Worm (Caenorhabditis elegans): Measurements from ENCODE around the gene top-3.

top-3 gene

DNA sequence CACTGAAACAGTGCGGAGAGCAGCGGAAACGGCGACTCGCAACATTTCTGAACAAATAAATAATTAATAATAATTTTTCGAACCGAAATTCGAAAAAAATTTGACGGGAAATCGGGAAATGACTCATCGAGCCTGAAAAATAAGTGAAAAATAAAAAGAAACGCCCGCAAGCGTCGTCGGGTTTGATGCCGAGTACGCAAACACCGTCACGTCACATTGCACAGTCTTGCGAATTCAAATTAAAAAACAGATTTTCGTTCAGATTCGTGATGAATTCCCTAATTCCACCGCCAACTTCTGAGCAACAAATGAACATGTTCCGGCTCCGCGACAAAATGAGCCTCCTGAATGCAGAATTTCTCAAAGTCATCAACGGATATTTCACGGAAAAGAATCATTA lies 44.3 kb downstream of the top-3 start, which contains the start of the genes ndab-1 and npp-16 (continued):
- TF ChIP-seq madf-6 (GFP tag; IDR thresholded peaks at IDR 0.05), result peak; percentile 48; the same call in 1 of the 2 replicates
- TF ChIP-seq Y53G8AR.9 (GFP tag; conservative IDR thresholded peaks at IDR 0.05), result no peak
- no peak for TF ChIP-seq Y56A3A.18 (GFP tag; IDR thresholded peaks at IDR 0.05)
- TF ChIP-seq let-607 (tag; optimal IDR thresholded peaks at IDR 0.05), result peak in 1 of 2 experiments; percentile 17
- no peak for TF ChIP-seq attf-3 (GFP tag; conservative IDR thresholded peaks at IDR 0.05)
- no peak for TF ChIP-seq cebp-1 (GFP tag; IDR thresholded peaks at IDR 0.05)
- TF ChIP-seq cebp-1 (tag; optimal IDR thresholded peaks at IDR 0.05), result peak; percentile 34
- peak; percentile 45 for TF ChIP-seq lin-54 (GFP tag; optimal IDR thresholded peaks at IDR 0.05)
- TF ChIP-seq ceh-58 (GFP tag; IDR thresholded peaks at IDR 0.05), result no peak
- no peak for TF ChIP-seq lin-26 (GFP tag; IDR thresholded peaks at IDR 0.05)
- TF ChIP-seq F33H1.4 (GFP tag; IDR thresholded peaks at IDR 0.05), result peak; percentile 40; the same call in 1 of the 2 replicates
- no peak for TF ChIP-seq madf-10 (tag; optimal IDR thresholded peaks at IDR 0.05)
- no peak for TF ChIP-seq rcor-1 (GFP tag; IDR thresholded peaks at IDR 0.05)
- no peak for TF ChIP-seq ztf-18 (tag; optimal IDR thresholded peaks at IDR 0.05)
- TF ChIP-seq D2030.7 (GFP tag; IDR thresholded peaks at IDR 0.05), result no peak
- TF ChIP-seq let-526 (GFP tag; IDR thresholded peaks at IDR 0.05), result no peak
- TF ChIP-seq B0336.3 (GFP tag; IDR thresholded peaks at IDR 0.05), result no peak
- TF ChIP-seq attf-6 (GFP tag; IDR thresholded peaks at IDR 0.05), result no peak
- TF ChIP-seq hmg-1.2 (GFP tag; IDR thresholded peaks at IDR 0.05), result 0 out of 2 replicates have a peak, but pooled peaks have one; percentile 3
- TF ChIP-seq tbx-9 (tag; optimal IDR thresholded peaks at IDR 0.05; ENCODE audit: borderline replicate concordance), result no peak

DNA sequence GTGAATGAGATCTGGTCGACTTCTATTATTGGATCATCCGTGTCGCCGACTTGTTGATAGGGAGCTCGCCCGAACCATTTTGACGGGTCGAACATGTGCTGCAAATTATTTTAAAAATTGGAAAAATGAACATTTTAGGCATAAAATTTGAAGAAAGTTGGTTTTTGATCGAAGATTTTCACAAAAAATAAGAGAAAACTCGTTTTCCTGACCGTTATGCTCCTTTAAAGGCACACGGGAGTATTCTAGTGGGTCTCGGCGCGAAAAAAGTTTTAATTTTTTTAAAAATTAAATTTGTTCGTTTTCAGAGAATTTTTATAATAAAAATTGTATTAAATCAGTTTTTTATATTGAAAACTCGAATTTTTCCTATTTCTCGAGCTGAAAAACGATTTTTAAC lies 45.8 kb downstream of the top-3 start, which contains the start of gene Y56A3A.16:
Y56A3A.16 (minus strand) TSS at position 101 of the 400 bp plus-strand sequence.
- TF ChIP-seq T26A5.8 (tag; optimal IDR thresholded peaks at IDR 0.05) (no peak), ztf-28 (GFP tag; IDR thresholded peaks at IDR 0.05) (no peak), madf-8 (GFP tag; conservative IDR thresholded peaks at IDR 0.05) (no peak), ztf-26 (tag; optimal IDR thresholded peaks at IDR 0.05) (no peak), Y53G8AR.9 (GFP tag; conservative IDR thresholded peaks at IDR 0.05) (no peak)

- TF ChIP-seq aptf-2 (GFP tag; conservative IDR thresholded peaks at IDR 0.05) (no peak), B0035.1 (tag; optimal IDR thresholded peaks at IDR 0.05) (no peak), lag-1 (GFP tag; IDR thresholded peaks at IDR 0.05) (no peak), lin-40 (tag; optimal IDR thresholded peaks at IDR 0.05) (no peak)
Measured at ce11 chrIII:11909778-11910177, 50.2 kb downstream of the top-3 start, which contains the start of gene faah-4. faah-4 (minus strand) TSS chrIII:11909878.

ce11 chrIII:11908660-11909059 lies 51.3 kb downstream of the top-3 start, which contains the start of gene fbxb-24:
fbxb-24 (plus strand) TSS chrIII:11908960.
- TF ChIP-seq D2030.7 (GFP tag; IDR thresholded peaks at IDR 0.05), result no peak
- TF ChIP-seq rcor-1 (GFP tag; IDR thresholded peaks at IDR 0.05), result no peak
- no peak for TF ChIP-seq egl-44 (GFP tag; IDR thresholded peaks at IDR 0.05)
- no peak for TF ChIP-seq T07F8.4 (tag; optimal IDR thresholded peaks at IDR 0.05)
- no peak for TF ChIP-seq mel-28 (tag; optimal IDR thresholded peaks at IDR 0.05; ENCODE audit: borderline replicate concordance)
- no peak for TF ChIP-seq ceh-100 (GFP tag; IDR thresholded peaks at IDR 0.05)
- TF ChIP-seq cebp-1 (GFP tag; IDR thresholded peaks at IDR 0.05), result no peak
- no peak for TF ChIP-seq cebp-1 (tag; optimal IDR thresholded peaks at IDR 0.05)
- no peak for TF ChIP-seq cebp-2 (GFP tag; IDR thresholded peaks at IDR 0.05)
- no peak for TF ChIP-seq unc-62 (GFP tag; optimal IDR thresholded peaks at IDR 0.05)
- no peak for TF ChIP-seq ceh-79 (tag; optimal IDR thresholded peaks at IDR 0.05)
- no peak for TF ChIP-seq snpc-3.4 (tag; optimal IDR thresholded peaks at IDR 0.05)
- TF ChIP-seq pha-4 (tag; optimal IDR thresholded peaks at IDR 0.05), result no peak
- no peak for TF ChIP-seq nfya-1 (tag; optimal IDR thresholded peaks at IDR 0.05; ENCODE audit: borderline replicate concordance, insufficient read depth)
- no peak for TF ChIP-seq tlf-1 (GFP tag; optimal IDR thresholded peaks at IDR 0.05)
- TF ChIP-seq ztf-6 (GFP tag; IDR thresholded peaks at IDR 0.05), result no peak

Measured in whole organism, young adult.